Fruit fly (Drosophila melanogaster): ENCODE data around the gene nAChRalpha1.

dm6 chr3R:24457847-24458246 lies 890 bp upstream of the nAChRalpha1 start:
- no peak for TF ChIP-seq CG5204 (GFP tag; optimal IDR thresholded peaks at IDR 0.05)
- no peak for TF ChIP-seq bab1 (GFP tag; optimal IDR thresholded peaks at IDR 0.05)
- TF ChIP-seq CG14711 (tag; optimal IDR thresholded peaks at IDR 0.05) = no peak
- TF ChIP-seq cic (GFP tag; optimal IDR thresholded peaks at IDR 0.05) = no peak
- no peak for TF ChIP-seq CG7101 (tag; optimal IDR thresholded peaks at IDR 0.05)
- TF ChIP-seq kay (GFP tag; ENCODE audit: borderline replicate concordance) = no peak
- TF ChIP-seq Hr96 (GFP tag; optimal IDR thresholded peaks at IDR 0.05) = no peak
- TF ChIP-seq pad (GFP tag; optimal IDR thresholded peaks at IDR 0.05) = no peak
- TF ChIP-seq tj (GFP tag; optimal IDR thresholded peaks at IDR 0.05) = no peak
- TF ChIP-seq CG11617 (GFP tag; optimal IDR thresholded peaks at IDR 0.05) = no peak

All from whole organism, adult.